Fruit fly (Drosophila melanogaster) S2 (cell line): ENCODE measurements around the gene NAAT1.

Source experiments
- CG8478 ChIP-seq: fragments of >200 bp; optimal IDR thresholded peaks from 2 replicates; lab custom pipeline; 2018
- CTCF ChIP-seq, 2 experiments: fragments of >200 bp; optimal IDR thresholded peaks; 2 replicates each; lab custom pipeline; 2018

- TF ChIP-seq CTCF (optimal IDR thresholded peaks at IDR 0.05; lab: Kevin White, UChicago) (no peak), CG8478 (no peak)
Observed at dm6 chrX:5432635-5433482, 22.2 kb upstream of the NAAT1 start.
